Fruit fly (Drosophila melanogaster): ENCODE results near the gene Etfb.

Etfb gene

dm6 chr3R:29778139-29778984 is 24.4 kb downstream of the Etfb start (continued):
- TF ChIP-seq CG32006 (GFP tag; optimal IDR thresholded peaks at IDR 0.05), result peak; percentile 42
- no peak for TF ChIP-seq Gug (GFP tag; IDR thresholded peaks at IDR 0.05)
- TF ChIP-seq CG3919 (GFP tag; optimal IDR thresholded peaks at IDR 0.05), result peak; percentile 60
- peak; percentile 90 for TF ChIP-seq Eip78C (GFP tag)
- TF ChIP-seq dac (GFP tag; optimal IDR thresholded peaks at IDR 0.05), result no peak
- peak; percentile 53; the same call in 2 of the 3 replicates for TF ChIP-seq CG6163 (GFP tag; IDR thresholded peaks at IDR 0.05)
- TF ChIP-seq esn (GFP tag; optimal IDR thresholded peaks at IDR 0.05), result peak; percentile 80
- TF ChIP-seq CG34406 (GFP tag; optimal IDR thresholded peaks at IDR 0.05), result peak; percentile 55
- TF ChIP-seq vri (GFP tag; optimal IDR thresholded peaks at IDR 0.05), result peak; percentile 26
- TF ChIP-seq CG10631 (GFP tag; optimal IDR thresholded peaks at IDR 0.05), result peak; percentile 63
- peak; percentile 39 for TF ChIP-seq Hr4 (GFP tag; optimal IDR thresholded peaks at IDR 0.05)
- peak; percentile 60 for TF ChIP-seq Sox102F (GFP tag; optimal IDR thresholded peaks at IDR 0.05)
- TF ChIP-seq eg (GFP tag; IDR thresholded peaks at IDR 0.05), result no peak; the same call in 2 of the 3 replicates
- peak; percentile 76 for TF ChIP-seq Hr39 (GFP tag; optimal IDR thresholded peaks at IDR 0.05)
- TF ChIP-seq CG11762 (GFP tag; optimal IDR thresholded peaks at IDR 0.05; ENCODE audit: insufficient read depth), result peak; percentile 3
- TF ChIP-seq CG10669 (GFP tag; optimal IDR thresholded peaks at IDR 0.05), result peak; percentile 54
- TF ChIP-seq CG7368 (GFP tag; optimal IDR thresholded peaks at IDR 0.05), result peak; percentile 42
- peak; percentile 41 for TF ChIP-seq CG8319 (GFP tag; optimal IDR thresholded peaks at IDR 0.05)
- peak; percentile 43 for TF ChIP-seq CG11902 (GFP tag; optimal IDR thresholded peaks at IDR 0.05)
- TF ChIP-seq Blimp-1 (GFP tag; optimal IDR thresholded peaks at IDR 0.05), result peak; percentile 36
- TF ChIP-seq CG9139 (GFP tag; optimal IDR thresholded peaks at IDR 0.05), result peak; percentile 22
- TF ChIP-seq Ets21C (GFP tag; optimal IDR thresholded peaks at IDR 0.05), result peak; percentile 51
- peak; percentile 73 for TF ChIP-seq Met (GFP tag; optimal IDR thresholded peaks at IDR 0.05)
- TF ChIP-seq Hr38 (GFP tag; optimal IDR thresholded peaks at IDR 0.05), result no peak
- no peak for TF ChIP-seq CG16779 (tag; optimal IDR thresholded peaks at IDR 0.05)

dm6 chr3R:29777213-29777612 is 25.5 kb downstream of the Etfb start:
- TF ChIP-seq CG8119 (GFP tag; IDR thresholded peaks at IDR 0.05) (no peak), Hr38 (GFP tag; optimal IDR thresholded peaks at IDR 0.05) (no peak), Eip78C (GFP tag) (peak; percentile 13), Ets96B (tag; optimal IDR thresholded peaks at IDR 0.05) (no peak), Gug (GFP tag; IDR thresholded peaks at IDR 0.05) (no peak), CG15336 (GFP tag; IDR thresholded peaks at IDR 0.05) (no peak), CG3919 (GFP tag; optimal IDR thresholded peaks at IDR 0.05) (no peak), CG10631 (GFP tag; optimal IDR thresholded peaks at IDR 0.05) (no peak), fkh (GFP tag; optimal IDR thresholded peaks at IDR 0.05) (no peak), OdsH (GFP tag; optimal IDR thresholded peaks at IDR 0.05) (no peak), fd85E (GFP tag; optimal IDR thresholded peaks at IDR 0.05) (no peak), CG3032 (tag; optimal IDR thresholded peaks at IDR 0.05) (no peak), CG11762 (GFP tag; optimal IDR thresholded peaks at IDR 0.05; ENCODE audit: insufficient read depth) (no peak), spab (GFP tag; optimal IDR thresholded peaks at IDR 0.05) (no peak), svp (GFP tag) (peak; percentile 40), CG11294 (GFP tag; IDR thresholded peaks at IDR 0.05) (no peak), eg (GFP tag; IDR thresholded peaks at IDR 0.05) (0 out of 3 replicates have a peak, but pooled peaks have one; percentile 20)

DNA sequence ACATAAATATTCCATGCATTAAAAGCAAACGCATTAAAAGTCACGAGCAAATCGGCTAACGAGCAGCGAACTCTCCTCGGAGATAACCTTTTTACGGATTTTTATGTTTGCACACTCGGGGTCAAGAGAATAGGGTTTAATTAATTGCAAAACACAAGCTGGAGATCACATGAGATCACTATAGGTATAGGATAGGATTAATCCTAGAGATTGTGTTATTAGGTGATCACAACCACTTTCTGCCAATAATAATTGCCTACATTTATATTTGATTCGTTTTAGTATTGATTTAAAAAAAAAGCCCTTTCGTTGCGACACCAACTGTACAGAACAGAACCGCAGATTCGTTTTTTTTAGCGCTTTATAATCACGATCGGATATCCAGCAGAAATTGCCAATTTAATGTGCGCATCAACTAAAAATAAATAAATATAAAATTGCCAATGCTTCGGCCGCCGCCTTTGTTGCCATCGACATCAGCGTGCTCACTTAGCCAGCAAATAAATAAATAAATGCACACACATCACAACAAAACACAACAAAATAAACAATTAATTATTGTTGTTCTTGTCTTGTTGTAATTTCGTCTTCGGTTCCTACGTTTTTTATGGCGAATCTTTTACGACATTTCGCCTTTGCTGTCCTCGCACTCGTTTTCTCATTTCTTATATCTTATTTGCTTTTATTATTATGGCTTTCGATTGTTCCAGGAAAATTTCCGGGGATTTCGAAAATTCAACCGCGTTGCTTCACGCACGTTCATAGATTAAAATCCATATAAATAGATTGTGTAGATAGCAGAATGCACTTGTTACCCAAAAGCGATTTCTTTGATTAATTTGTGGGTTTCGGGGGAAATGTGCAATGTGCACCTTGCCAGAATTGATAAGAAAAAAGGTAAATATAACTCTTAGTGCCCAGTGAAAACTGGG is 26.7 kb downstream of the Etfb start:
- peak; percentile 8 for TF ChIP-seq Eip75B (GFP tag; optimal IDR thresholded peaks at IDR 0.05)
- peak; percentile 26 for TF ChIP-seq CG6854 (GFP tag; optimal IDR thresholded peaks at IDR 0.05)
- TF ChIP-seq Blimp-1 (GFP tag; optimal IDR thresholded peaks at IDR 0.05), result no peak
- peak; percentile 87 for TF ChIP-seq svp (GFP tag)
- peak; percentile 29 for TF ChIP-seq esn (GFP tag; optimal IDR thresholded peaks at IDR 0.05)
- TF ChIP-seq Eip78C (GFP tag), result peak; percentile 83
- no peak for TF ChIP-seq achi (GFP tag; optimal IDR thresholded peaks at IDR 0.05)
- peak; percentile 10 for TF ChIP-seq lz (GFP tag; optimal IDR thresholded peaks at IDR 0.05)
- peak; percentile 6 for TF ChIP-seq Met (GFP tag; optimal IDR thresholded peaks at IDR 0.05)
- TF ChIP-seq dsx (GFP tag; optimal IDR thresholded peaks at IDR 0.05; ENCODE audit: poor library complexity, severe bottlenecking), result no peak
- TF ChIP-seq topi (GFP tag; optimal IDR thresholded peaks at IDR 0.05), result peak; percentile 42
- peak; percentile 5 for TF ChIP-seq spab (GFP tag; optimal IDR thresholded peaks at IDR 0.05)
- peak; percentile 31 for TF ChIP-seq CG3919 (GFP tag; optimal IDR thresholded peaks at IDR 0.05)
- no peak for TF ChIP-seq CG9139 (GFP tag; optimal IDR thresholded peaks at IDR 0.05)
- no peak for TF ChIP-seq CG11902 (GFP tag; optimal IDR thresholded peaks at IDR 0.05)
- TF ChIP-seq Eip93F (GFP tag; optimal IDR thresholded peaks at IDR 0.05), result peak; percentile 70
- TF ChIP-seq cyc (GFP tag; optimal IDR thresholded peaks at IDR 0.05), result peak; percentile 25
- TF ChIP-seq CG4318 (GFP tag; optimal IDR thresholded peaks at IDR 0.05), result no peak
